Fruit fly (Drosophila melanogaster) whole organism, pupa: Measurements from ENCODE around the gene Mfap1.

Experiments used
- CG12605 ChIP-seq: fragments of 200-800 bp; sonication (Bioruptor generic); IDR thresholded peaks from 2 replicates; pipeline ENCODE4 v1.3.6; 2022; ENCODE audit warnings: missing biosample characterization, missing genetic modification characterization
- CG14655 ChIP-seq: fragments of 200-800 bp; sonication (Bioruptor generic); optimal IDR thresholded peaks from 3 replicates; lab custom pipeline; 2017; ENCODE audit warnings: mild to moderate bottlenecking, missing biosample characterization, missing genetic modification reagents, missing genetic modification characterization
- CG15710 ChIP-seq: fragments of 200-800 bp; sonication (Bioruptor generic); optimal IDR thresholded peaks from 2 replicates; lab custom pipeline; 2018; ENCODE audit warnings: missing biosample characterization, mild to moderate bottlenecking, missing genetic modification characterization, moderate library complexity
- CG32121 ChIP-seq: fragments of 200-800 bp; sonication (Bioruptor generic); IDR thresholded peaks from 2 replicates; pipeline ENCODE4 v1.3.6; 2022; ENCODE audit warnings: missing biosample characterization, missing genetic modification characterization
- CG4496 ChIP-seq: fragments of 200-800 bp; sonication (Bioruptor generic); IDR thresholded peaks from 3 replicates; pipeline ENCODE4 v1.3.6; 2022; ENCODE audit warnings: missing biosample characterization, missing genetic modification characterization
- CG8159 ChIP-seq: fragments of 200-800 bp; sonication (Bioruptor generic); optimal IDR thresholded peaks from 3 replicates; lab custom pipeline; 2018; ENCODE audit warnings: missing biosample characterization, mild to moderate bottlenecking, missing genetic modification characterization, moderate library complexity
- D1 ChIP-seq: fragments of 200-800 bp; sonication (Bioruptor generic); optimal IDR thresholded peaks from 2 replicates; lab custom pipeline; 2018; ENCODE audit warnings: missing biosample characterization, mild to moderate bottlenecking, missing genetic modification characterization, moderate library complexity
- Ets98B ChIP-seq: fragments of 200-800 bp; sonication (Bioruptor generic); IDR thresholded peaks from 2 replicates; pipeline ENCODE4 v1.3.6; 2022; ENCODE audit warnings: missing biosample characterization, missing genetic modification characterization
- Pif1B ChIP-seq: fragments of 200-800 bp; sonication (Bioruptor generic); optimal IDR thresholded peaks from 3 replicates; lab custom pipeline; 2016; ENCODE audit warnings: missing biosample characterization, missing genetic modification characterization
- fd96Ca ChIP-seq: fragments of 200-800 bp; sonication (Bioruptor generic); IDR thresholded peaks from 3 replicates; pipeline ENCODE4 v1.3.6; 2022; ENCODE audit warnings: missing biosample characterization, missing genetic modification characterization
- gl ChIP-seq: fragments of 200-800 bp; sonication (Bioruptor generic); optimal IDR thresholded peaks from 2 replicates; lab custom pipeline; 2018; ENCODE audit warnings: missing biosample characterization, mild to moderate bottlenecking, missing genetic modification characterization

DNA sequence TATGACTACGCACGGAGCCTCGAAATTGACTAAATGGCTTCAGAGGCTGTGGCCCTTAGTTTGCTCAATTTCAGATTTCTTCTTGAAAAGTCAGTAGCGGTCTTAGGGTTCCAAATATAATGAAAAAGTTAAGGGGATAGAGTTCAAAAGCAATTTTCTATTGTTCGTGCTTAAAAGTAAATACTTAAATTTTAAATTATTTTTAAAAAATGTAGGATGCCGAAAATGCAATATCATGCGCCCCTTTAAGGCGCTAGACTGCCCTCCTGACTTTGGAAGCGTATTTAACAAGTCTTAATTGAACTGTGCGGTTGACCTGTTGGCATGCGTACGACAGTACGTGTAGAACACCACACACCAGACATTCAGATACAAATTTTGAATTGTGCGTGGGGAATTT lies 26.2 kb upstream of the Mfap1 start:
- TF ChIP-seq D1 (tag; lab: Kevin White, UChicago) (no peak), Ets98B (GFP tag; lab: Robert Waterston, UW) (no peak), CG15710 (tag; lab: Kevin White, UChicago) (no peak), CG4496 (GFP tag; lab: Robert Waterston, UW) (no peak), gl (tag; lab: Kevin White, UChicago) (no peak), fd96Ca (no peak), CG14655 (GFP tag; lab: Kevin White, UChicago) (no peak), Pif1B (GFP tag; lab: Kevin White, UChicago) (no peak), CG12605 (no peak), CG32121 (GFP tag; lab: Robert Waterston, UW) (no peak), CG8159 (tag; lab: Kevin White, UChicago) (no peak)
